Worm (Caenorhabditis elegans) whole organism, L2 larva: ENCODE results near the gene F02H6.6.
A peak's percentile ranks its signal among the peaks of the same experiment; 100 is the strongest.

Experiments used
- C34F6.9 ChIP-seq: fragments of 150-350 bp; optimal IDR thresholded peaks from 2 replicates; lab custom pipeline; 2014; ENCODE audit warnings: missing biosample characterization, missing genetic modification characterization
- F13H6.1 ChIP-seq: sonication (generic microtip); optimal IDR thresholded peaks from 2 replicates; lab custom pipeline; 2016; ENCODE audit warnings: missing genetic modification characterization, missing compliant biosample characterization
- R02D3.7 ChIP-seq: fragments of 150-350 bp; optimal IDR thresholded peaks from 2 replicates; lab custom pipeline; 2014; ENCODE audit warnings: missing biosample characterization, missing genetic modification characterization
- Y55F3AM.14 ChIP-seq: fragments of 200-800 bp; sonication (Bioruptor generic); optimal IDR thresholded peaks from 2 replicates; lab custom pipeline; 2018; ENCODE audit warnings: mild to moderate bottlenecking, missing genetic modification characterization, missing compliant biosample characterization
- alr-1 ChIP-seq: fragments of 150-350 bp; optimal IDR thresholded peaks from 2 replicates; lab custom pipeline; 2014; ENCODE audit warnings: missing biosample characterization, missing genetic modification characterization
- aly-2 ChIP-seq: fragments of 150-350 bp; optimal IDR thresholded peaks from 2 replicates; lab custom pipeline; 2014; ENCODE audit warnings: missing biosample characterization, missing genetic modification characterization
- blmp-1 ChIP-seq: sonication (generic microtip); optimal IDR thresholded peaks from 2 replicates; lab custom pipeline; 2017; ENCODE audit warnings: missing genetic modification characterization, mild to moderate bottlenecking, missing compliant biosample characterization, antibody characterized with exemption, moderate library complexity; ENCODE audit not compliant: insufficient read depth
- ceh-16 ChIP-seq: fragments of 150-350 bp; optimal IDR thresholded peaks from 2 replicates; lab custom pipeline; 2014; ENCODE audit warnings: missing biosample characterization, missing genetic modification characterization
- crh-2 ChIP-seq: sonication (generic microtip); optimal IDR thresholded peaks from 2 replicates; lab custom pipeline; 2017; ENCODE audit warnings: missing biosample characterization, missing genetic modification characterization
- dmd-4 ChIP-seq: sonication (generic microtip); optimal IDR thresholded peaks from 2 replicates; lab custom pipeline; 2017; ENCODE audit warnings: missing biosample characterization, missing genetic modification characterization
- elt-1 ChIP-seq: fragments of 150-350 bp; optimal IDR thresholded peaks from 2 replicates; lab custom pipeline; 2014; ENCODE audit warnings: missing biosample characterization, missing genetic modification characterization
- elt-3 ChIP-seq: sonication (generic microtip); optimal IDR thresholded peaks from 2 replicates; lab custom pipeline; 2017; ENCODE audit warnings: missing biosample characterization, missing genetic modification characterization
- fos-1 ChIP-seq: fragments of 150-350 bp; optimal IDR thresholded peaks from 2 replicates; lab custom pipeline; 2014; ENCODE audit warnings: missing biosample characterization, missing genetic modification characterization
- gmeb-1 ChIP-seq: fragments of 150-350 bp; optimal IDR thresholded peaks from 2 replicates; lab custom pipeline; 2014; ENCODE audit warnings: missing biosample characterization, missing genetic modification characterization
- lin-11 ChIP-seq: fragments of 150-350 bp; sonication (generic microtip); optimal IDR thresholded peaks from 2 replicates; lab custom pipeline; 2014; ENCODE audit warnings: missing biosample characterization, missing genetic modification characterization, inconsistent platforms, mixed read lengths
- lin-13 ChIP-seq: fragments of 150-350 bp; optimal IDR thresholded peaks from 2 replicates; lab custom pipeline; 2014; ENCODE audit warnings: missing biosample characterization, missing genetic modification reagents, missing genetic modification characterization
- lsy-2 ChIP-seq, 2 experiments: fragments of 150-350 bp in 1 of 2; sonication (generic microtip) in 1 of 2; optimal IDR thresholded peaks; 2 replicates each; lab custom pipeline; 2014 to 2017; ENCODE audit warnings: missing biosample characterization in 2 of 2, missing genetic modification characterization in 2 of 2
- mab-5 ChIP-seq: fragments of 150-350 bp; optimal IDR thresholded peaks from 2 replicates; lab custom pipeline; 2014; ENCODE audit warnings: missing biosample characterization, missing genetic modification characterization
- mbf-1 ChIP-seq: sonication (generic microtip); optimal IDR thresholded peaks from 2 replicates; lab custom pipeline; 2017; ENCODE audit warnings: missing biosample characterization, missing genetic modification characterization
- mdl-1 ChIP-seq, 2 experiments: fragments of 150-350 bp in 1 of 2; sonication (generic microtip) in 1 of 2; optimal IDR thresholded peaks; 2 replicates each; lab custom pipeline; 2017; ENCODE audit warnings: missing biosample characterization in 2 of 2, missing genetic modification characterization in 2 of 2
- nhr-10 ChIP-seq: sonication (generic microtip); optimal IDR thresholded peaks from 2 replicates; lab custom pipeline; 2017; ENCODE audit warnings: missing biosample characterization, missing genetic modification characterization
- nhr-11 ChIP-seq: fragments of 150-350 bp; optimal IDR thresholded peaks from 2 replicates; lab custom pipeline; 2014; ENCODE audit warnings: missing biosample characterization, missing genetic modification characterization
- nhr-12 ChIP-seq: fragments of 150-350 bp; optimal IDR thresholded peaks from 2 replicates; lab custom pipeline; 2014; ENCODE audit warnings: missing biosample characterization, missing genetic modification characterization
- nhr-129 ChIP-seq: fragments of 150-350 bp; optimal IDR thresholded peaks from 2 replicates; lab custom pipeline; 2014; ENCODE audit warnings: missing biosample characterization, missing genetic modification characterization
- nhr-237 ChIP-seq: fragments of 150-350 bp; optimal IDR thresholded peaks from 2 replicates; lab custom pipeline; 2014; ENCODE audit warnings: missing biosample characterization, missing genetic modification characterization
- nhr-6 ChIP-seq: fragments of 150-350 bp; optimal IDR thresholded peaks from 2 replicates; lab custom pipeline; 2014; ENCODE audit warnings: missing biosample characterization, missing genetic modification characterization
- nhr-77 ChIP-seq: fragments of 150-350 bp; optimal IDR thresholded peaks from 2 replicates; lab custom pipeline; 2014; ENCODE audit warnings: missing biosample characterization, missing genetic modification characterization
- peb-1 ChIP-seq: fragments of 150-350 bp; optimal IDR thresholded peaks from 2 replicates; lab custom pipeline; 2014; ENCODE audit warnings: missing biosample characterization, missing genetic modification characterization
- sem-4 ChIP-seq: fragments of 150-350 bp; optimal IDR thresholded peaks from 2 replicates; lab custom pipeline; 2014; ENCODE audit warnings: missing biosample characterization, missing genetic modification reagents, missing genetic modification characterization
- skn-1 ChIP-seq: sonication (generic microtip); optimal IDR thresholded peaks from 2 replicates; lab custom pipeline; 2017; ENCODE audit warnings: missing biosample characterization, missing genetic modification characterization
- sma-3 ChIP-seq: sonication (generic microtip); optimal IDR thresholded peaks from 2 replicates; lab custom pipeline; 2016; ENCODE audit warnings: missing genetic modification reagents, missing genetic modification characterization, missing compliant biosample characterization
- sma-9 ChIP-seq, 2 experiments: fragments of 150-350 bp in 1 of 2; sonication (generic microtip) in 1 of 2; optimal IDR thresholded peaks; 2 replicates each; lab custom pipeline; 2014 to 2016; ENCODE audit warnings: missing genetic modification characterization in 2 of 2, mild to moderate bottlenecking in 1 of 2, missing biosample characterization in 1 of 2, missing compliant biosample characterization in 1 of 2, missing genetic modification reagents in 1 of 2, moderate library complexity in 1 of 2
- snpc-4 ChIP-seq: fragments of 150-350 bp; optimal IDR thresholded peaks from 2 replicates; lab custom pipeline; 2014; ENCODE audit warnings: missing biosample characterization, missing genetic modification characterization
- unc-39 ChIP-seq: fragments of 150-350 bp; optimal IDR thresholded peaks from 2 replicates; lab custom pipeline; 2014; ENCODE audit warnings: missing biosample characterization, missing genetic modification characterization
- unc-55 ChIP-seq: fragments of 150-350 bp; sonication (generic microtip); optimal IDR thresholded peaks from 3 replicates; lab custom pipeline; 2014; ENCODE audit warnings: missing biosample characterization, missing genetic modification reagents, missing genetic modification characterization
- zag-1 ChIP-seq: fragments of 150-350 bp; optimal IDR thresholded peaks from 2 replicates; lab custom pipeline; 2014; ENCODE audit warnings: missing biosample characterization, missing genetic modification characterization
- ztf-1 ChIP-seq: fragments of 200-800 bp; sonication (Bioruptor generic); conservative IDR thresholded peaks from 2 replicates; pipeline ENCODE4 v1.3.6; 2022; ENCODE audit warnings: missing genetic modification characterization, missing compliant biosample characterization
- ztf-11 ChIP-seq: sonication (generic microtip); optimal IDR thresholded peaks from 2 replicates; lab custom pipeline; 2017; ENCODE audit warnings: missing biosample characterization, missing genetic modification characterization
- ztf-4 ChIP-seq: fragments of 150-350 bp; optimal IDR thresholded peaks from 2 replicates; lab custom pipeline; 2014; ENCODE audit warnings: missing biosample characterization, missing genetic modification characterization

The F02H6.6 gene

ce11 chrIV:14241382-14242122, 10.9 kb upstream of the F02H6.6 start, which contains the start of gene Y64G10A.10:
Gene Y64G10A.10, minus strand, starts transcription at chrIV:14241432.
- no peak for TF ChIP-seq mbf-1
- no peak for TF ChIP-seq fos-1 (tag; lab: Kevin White, UChicago)
- TF ChIP-seq C34F6.9 (tag; lab: Kevin White, UChicago) = no peak
- TF ChIP-seq nhr-77 (tag; lab: Kevin White, UChicago) = no peak
- no peak for TF ChIP-seq elt-3 (tag; lab: Kevin White, UChicago)
- TF ChIP-seq elt-1 (tag; lab: Kevin White, UChicago) = no peak
- no peak for TF ChIP-seq dmd-4 (tag; lab: Kevin White, UChicago)
- TF ChIP-seq skn-1 (tag; lab: Kevin White, UChicago) = no peak
- no peak for TF ChIP-seq R02D3.7 (tag; lab: Kevin White, UChicago)
- TF ChIP-seq sma-3 (GFP tag; lab: Kevin White, UChicago) = no peak
- no peak for TF ChIP-seq blmp-1 (tag; lab: Kevin White, UChicago)
- no peak for TF ChIP-seq ztf-1 (GFP tag; lab: Robert Waterston, UW)
- no peak for TF ChIP-seq mdl-1 (tag; optimal IDR thresholded peaks at IDR 0.05; lab: Kevin White, UChicago)
- TF ChIP-seq nhr-12 (tag; lab: Kevin White, UChicago) = no peak
- TF ChIP-seq sem-4 = no peak
- TF ChIP-seq ceh-16 (tag; lab: Kevin White, UChicago) = no peak

- no peak for TF ChIP-seq mab-5 (tag; lab: Kevin White, UChicago)
- no peak for TF ChIP-seq sma-9 (GFP tag; optimal IDR thresholded peaks at IDR 0.05; lab: Kevin White, UChicago)
- no peak for TF ChIP-seq sma-9 (tag; optimal IDR thresholded peaks at IDR 0.05; lab: Kevin White, UChicago)
- TF ChIP-seq crh-2 (tag; lab: Kevin White, UChicago) = no peak
- TF ChIP-seq nhr-6 (tag; lab: Kevin White, UChicago) = no peak
- TF ChIP-seq nhr-10 (tag; lab: Kevin White, UChicago) = no peak
- TF ChIP-seq dmd-4 (tag; lab: Kevin White, UChicago) = no peak
- no peak for TF ChIP-seq sma-3 (GFP tag; lab: Kevin White, UChicago)
- no peak for TF ChIP-seq nhr-77 (tag; lab: Kevin White, UChicago)
- TF ChIP-seq peb-1 (tag; lab: Kevin White, UChicago) = no peak
- TF ChIP-seq ztf-4 = no peak
- no peak for TF ChIP-seq fos-1 (tag; lab: Kevin White, UChicago)
- no peak for TF ChIP-seq lsy-2 (tag; optimal IDR thresholded peaks at IDR 0.05; lab: Kevin White, UChicago)
- no peak for TF ChIP-seq ztf-11
- no peak for TF ChIP-seq nhr-237 (tag; lab: Kevin White, UChicago)
- TF ChIP-seq unc-39 = no peak
Observed at ce11 chrIV:14238976-14239375, 8.3 kb upstream of the F02H6.6 start, which contains the start of gene Y64G10A.1. Gene Y64G10A.1, minus strand, starts transcription at chrIV:14239076.

- TF ChIP-seq ztf-4 (no peak), ceh-16 (tag; lab: Kevin White, UChicago) (no peak), mbf-1 (no peak), Y55F3AM.14 (GFP tag; lab: Kevin White, UChicago) (no peak), nhr-11 (tag; lab: Kevin White, UChicago) (no peak), alr-1 (tag; lab: Kevin White, UChicago) (no peak), fos-1 (tag; lab: Kevin White, UChicago) (no peak), aly-2 (tag; lab: Kevin White, UChicago) (no peak), elt-1 (tag; lab: Kevin White, UChicago) (no peak)
Observed at ce11 chrIV:14228069-14228468, 2.6 kb downstream of the F02H6.6 start, which contains the start of gene F02H6.7. Gene F02H6.7, minus strand, starts transcription at chrIV:14228169.

- TF ChIP-seq F13H6.1 (tag; lab: Kevin White, UChicago) (no peak), elt-1 (tag; lab: Kevin White, UChicago) (no peak)
Observed at ce11 chrIV:14227138-14227537, 3.6 kb downstream of the F02H6.6 start.

DNA sequence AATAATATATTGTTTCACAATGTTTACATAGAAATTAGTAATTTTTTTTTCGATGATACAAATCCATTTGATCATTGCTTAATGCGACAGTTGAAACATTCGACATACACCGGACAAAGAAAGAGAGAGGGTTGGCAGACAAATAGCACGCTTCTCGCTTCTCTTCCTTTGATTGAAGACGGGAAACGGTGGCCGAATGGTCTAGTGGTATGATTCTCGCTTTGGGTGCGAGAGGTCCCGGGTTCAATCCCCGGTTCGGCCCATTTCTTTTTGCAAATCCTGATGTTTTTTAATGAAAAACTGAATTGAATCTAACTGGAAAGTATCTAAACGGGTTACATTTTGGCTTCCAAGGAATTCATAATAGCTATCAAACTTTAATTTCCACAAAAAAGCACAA, 5.8 kb downstream of the F02H6.6 start:
- TF ChIP-seq unc-55 (GFP tag; lab: Kevin White, UChicago) (peak; percentile 43), lsy-2 (tag; optimal IDR thresholded peaks at IDR 0.05; lab: Kevin White, UChicago) (no peak), gmeb-1 (peak; percentile 21), crh-2 (tag; lab: Kevin White, UChicago) (peak; percentile 24), nhr-129 (tag; lab: Kevin White, UChicago) (peak; percentile 85), dmd-4 (tag; lab: Kevin White, UChicago) (no peak), zag-1 (no peak), lin-13 (GFP tag; lab: Kevin White, UChicago) (peak; percentile 28), skn-1 (tag; lab: Kevin White, UChicago) (no peak), sma-9 (GFP tag; optimal IDR thresholded peaks at IDR 0.05; lab: Kevin White, UChicago) (peak; percentile 32), sma-9 (tag; optimal IDR thresholded peaks at IDR 0.05; lab: Kevin White, UChicago) (no peak), nhr-12 (tag; lab: Kevin White, UChicago) (no peak), lin-11 (tag; lab: Kevin White, UChicago) (peak; percentile 2), nhr-6 (tag; lab: Kevin White, UChicago) (no peak), sma-3 (GFP tag; lab: Kevin White, UChicago) (peak; percentile 43), ztf-4 (no peak), Y55F3AM.14 (GFP tag; lab: Kevin White, UChicago) (no peak), snpc-4 (tag; lab: Kevin White, UChicago) (peak; percentile 24), fos-1 (tag; lab: Kevin White, UChicago) (no peak), F13H6.1 (tag; lab: Kevin White, UChicago) (peak; percentile 23)
